Worm (Caenorhabditis elegans) whole organism, L3 larva: ENCODE data around the gene cest-5.2.

Experiments used
- hmg-11 ChIP-seq: sonication (generic microtip); optimal IDR thresholded peaks from 2 replicates; lab custom pipeline; 2016; ENCODE audit warnings: missing genetic modification characterization, missing compliant biosample characterization
- nfya-1 ChIP-seq: sonication (generic microtip); optimal IDR thresholded peaks from 2 replicates; lab custom pipeline; 2017; ENCODE audit warnings: missing genetic modification characterization, mild to moderate bottlenecking, missing compliant biosample characterization, antibody characterized with exemption, moderate library complexity; ENCODE audit not compliant: insufficient read depth
- nhr-25 ChIP-seq: sonication (generic microtip); optimal IDR thresholded peaks from 2 replicates; lab custom pipeline; 2017; ENCODE audit warnings: missing biosample characterization, missing genetic modification characterization
- pqm-1 ChIP-seq: fragments of 150-350 bp; optimal IDR thresholded peaks from 2 replicates; lab custom pipeline; 2017; ENCODE audit warnings: missing biosample characterization, missing genetic modification characterization, inconsistent platforms
- snpc-4 ChIP-seq: fragments of 150-350 bp; optimal IDR thresholded peaks from 2 replicates; lab custom pipeline; 2014; ENCODE audit warnings: missing biosample characterization, missing genetic modification characterization

- TF ChIP-seq pqm-1 (tag; lab: Kevin White, UChicago) (no peak), hmg-11 (no peak), nhr-25 (tag; lab: Kevin White, UChicago) (no peak), snpc-4 (tag; lab: Kevin White, UChicago) (no peak), nfya-1 (no peak)
Measured at ce11 chrIV:6638256-6638655, 10.5 kb upstream of the cest-5.2 start, which contains the start of gene C01B10.7.
